Worm (Caenorhabditis elegans): ENCODE data around the gene Y94H6A.7.
"Not testable (repeated sequence)": the region's sequence is repeated elsewhere in the genome, so short reads cannot be mapped to it uniquely, and the experiment has no call there.

The Y94H6A.7 gene

DNA sequence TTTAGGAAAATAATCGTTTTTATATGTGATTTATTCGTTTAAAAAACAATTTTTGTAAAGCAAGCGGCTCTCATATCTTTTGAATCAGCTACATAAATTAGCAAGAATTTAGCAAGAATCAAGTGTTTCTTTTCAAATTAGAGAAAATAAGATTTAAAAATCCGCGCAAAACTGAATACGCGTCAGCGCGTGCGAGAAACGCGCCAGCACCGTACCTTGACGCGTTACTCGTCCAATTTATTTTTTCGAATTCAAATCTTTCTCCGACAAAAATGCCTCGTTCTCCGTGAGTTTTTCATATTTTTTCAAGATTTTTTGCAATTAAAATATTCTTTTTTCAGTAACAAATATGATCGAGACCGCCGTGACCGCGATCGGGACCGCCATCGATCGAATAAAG is 40.1 kb downstream of the Y94H6A.7 start, which contains the start of gene Y94H6A.3:
Gene Y94H6A.3 (plus strand): TSS at position 232 of the 400 bp plus-strand sequence.
- no peak for TF ChIP-seq unc-62 (GFP tag; optimal IDR thresholded peaks at IDR 0.05)

DNA sequence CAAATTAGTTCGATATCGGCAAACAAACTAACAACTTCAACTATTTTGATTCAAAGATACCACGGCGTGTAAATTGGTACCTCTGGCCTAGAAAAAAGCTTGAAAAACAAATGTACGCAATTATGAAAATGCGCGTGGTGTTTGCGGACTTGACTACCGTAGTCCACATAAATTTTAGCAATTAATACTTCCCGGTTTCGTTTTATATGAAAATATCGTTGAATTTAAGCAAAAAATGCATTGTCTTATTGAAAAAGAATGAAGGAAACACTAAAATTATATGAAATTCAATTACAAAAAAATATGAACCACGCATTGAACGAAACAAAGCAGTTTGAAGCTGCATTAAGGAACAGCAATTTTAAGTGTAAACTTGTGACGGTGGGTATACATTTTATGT is 41.5 kb downstream of the Y94H6A.7 start, which contains the start of gene gpx-4:
Gene gpx-4 (minus strand): TSS at position 101 of the 400 bp plus-strand sequence.
- not testable (repeated sequence) for TF ChIP-seq unc-62 (GFP tag; optimal IDR thresholded peaks at IDR 0.05)

DNA sequence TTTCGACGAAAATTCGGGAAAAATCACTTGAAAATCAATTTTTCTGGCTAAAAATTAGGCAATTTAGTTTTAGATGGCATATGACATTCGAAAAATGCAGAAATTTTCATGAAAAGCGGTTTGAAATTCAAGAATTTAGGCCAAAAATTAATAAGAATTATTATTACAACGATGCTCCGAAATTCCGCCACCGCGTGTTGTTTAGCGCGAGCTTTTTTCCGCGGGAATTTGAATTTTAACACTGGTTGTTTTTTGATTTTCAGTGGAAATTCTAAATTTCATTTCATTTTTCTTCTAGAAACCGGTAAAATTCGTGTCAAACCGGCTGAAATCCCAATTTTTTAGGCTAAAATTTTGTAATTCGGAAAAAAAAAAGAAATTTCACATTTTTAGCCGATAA is 45.7 kb downstream of the Y94H6A.7 start:
- no peak for TF ChIP-seq unc-62 (GFP tag; optimal IDR thresholded peaks at IDR 0.05)

DNA sequence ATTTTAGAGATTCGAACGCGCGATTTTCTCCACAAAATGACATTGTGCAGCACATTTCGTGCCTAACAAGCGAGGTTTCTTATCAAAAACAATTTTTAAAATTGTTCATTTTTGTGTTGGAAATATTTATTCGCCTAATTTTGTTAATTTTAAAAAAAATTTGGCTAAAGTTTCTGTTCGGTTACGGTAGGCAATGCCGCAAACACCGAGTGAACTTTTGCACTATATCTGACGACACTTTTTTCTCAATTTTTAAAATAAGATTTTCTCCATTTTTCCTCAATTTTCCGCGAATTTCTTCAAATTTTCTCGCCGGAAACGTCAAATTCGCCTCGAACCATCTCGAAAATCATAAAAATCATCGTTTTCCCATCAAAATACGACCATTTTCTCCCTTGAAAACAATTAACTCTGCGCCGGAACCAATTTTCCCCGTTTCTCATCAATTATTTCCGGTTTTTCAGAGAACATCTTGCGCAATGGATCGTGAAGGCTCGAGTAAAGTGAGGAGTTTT is 49.7 kb downstream of the Y94H6A.7 start, which contains the start of gene Y69A2AR.1:
Gene Y69A2AR.1 (plus strand): TSS at position 465 of the 515 bp plus-strand sequence.
- TF ChIP-seq unc-62 (GFP tag; optimal IDR thresholded peaks at IDR 0.05) = no peak

DNA sequence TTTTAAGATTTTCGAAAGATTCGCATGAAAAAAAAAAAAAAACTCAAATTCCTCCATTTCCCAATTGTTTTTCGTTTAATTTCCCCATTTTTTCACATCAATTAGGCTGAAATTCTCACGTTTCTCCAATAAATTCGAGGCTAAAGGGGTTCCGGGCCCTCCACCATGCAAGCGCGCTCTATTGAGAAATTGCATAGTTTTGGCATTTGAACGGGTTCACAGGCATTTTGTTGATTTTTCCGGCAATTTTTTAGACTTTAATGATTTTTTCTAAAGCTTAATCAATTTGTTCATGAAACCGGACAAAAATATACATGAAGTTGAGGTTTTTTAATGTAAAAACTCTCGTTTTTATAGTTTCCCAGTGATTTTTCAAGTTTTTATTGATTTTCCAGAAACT is 50.2 kb downstream of the Y94H6A.7 start:
- TF ChIP-seq unc-62 (GFP tag; optimal IDR thresholded peaks at IDR 0.05) = no peak

DNA sequence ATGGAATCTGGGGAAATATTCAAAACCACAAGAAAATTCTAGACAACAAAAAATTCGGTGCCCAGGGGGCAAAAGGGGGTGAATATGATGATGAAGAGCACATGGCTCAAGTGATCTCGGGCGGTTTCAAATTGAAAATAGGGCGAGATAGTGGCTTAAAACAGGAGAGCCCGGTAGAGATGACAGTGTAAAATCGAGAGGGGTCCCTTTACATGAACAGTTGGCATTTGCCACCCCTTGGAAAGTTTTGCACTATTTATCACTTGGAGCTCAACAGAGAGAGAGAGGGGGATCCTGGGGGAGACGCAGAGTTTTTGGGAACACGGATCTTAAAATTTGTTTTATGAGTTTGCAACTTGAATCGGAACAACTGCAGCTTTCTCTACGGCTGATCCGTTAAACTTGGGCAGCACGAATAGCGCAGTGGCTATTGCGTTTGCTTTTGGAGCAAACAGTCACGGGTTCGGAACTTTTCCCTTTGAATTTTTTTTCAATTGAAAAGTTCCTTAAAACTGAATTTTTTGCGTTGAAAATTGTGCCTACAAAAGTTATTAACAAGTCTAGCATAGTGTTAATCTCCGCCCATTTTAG is 50.9 kb downstream of the Y94H6A.7 start:
- TF ChIP-seq unc-62 (GFP tag; optimal IDR thresholded peaks at IDR 0.05) = no peak

DNA sequence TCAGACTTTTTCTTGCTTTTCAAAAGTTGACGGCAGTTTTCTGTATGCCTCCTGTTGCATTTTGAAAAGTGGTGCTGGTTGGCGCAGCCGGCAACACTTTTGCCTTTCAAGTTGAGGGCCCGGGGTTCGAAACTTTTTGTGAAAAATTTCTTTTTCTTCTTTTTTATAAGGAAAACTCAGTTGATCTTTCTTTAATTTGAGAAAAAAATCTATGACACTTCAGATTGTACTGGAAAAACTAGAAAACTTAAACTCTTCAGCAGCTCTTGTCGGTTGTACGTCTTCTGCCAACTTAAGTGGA is 51.5 kb downstream of the Y94H6A.7 start:
- no peak for TF ChIP-seq unc-62 (GFP tag; optimal IDR thresholded peaks at IDR 0.05)

DNA sequence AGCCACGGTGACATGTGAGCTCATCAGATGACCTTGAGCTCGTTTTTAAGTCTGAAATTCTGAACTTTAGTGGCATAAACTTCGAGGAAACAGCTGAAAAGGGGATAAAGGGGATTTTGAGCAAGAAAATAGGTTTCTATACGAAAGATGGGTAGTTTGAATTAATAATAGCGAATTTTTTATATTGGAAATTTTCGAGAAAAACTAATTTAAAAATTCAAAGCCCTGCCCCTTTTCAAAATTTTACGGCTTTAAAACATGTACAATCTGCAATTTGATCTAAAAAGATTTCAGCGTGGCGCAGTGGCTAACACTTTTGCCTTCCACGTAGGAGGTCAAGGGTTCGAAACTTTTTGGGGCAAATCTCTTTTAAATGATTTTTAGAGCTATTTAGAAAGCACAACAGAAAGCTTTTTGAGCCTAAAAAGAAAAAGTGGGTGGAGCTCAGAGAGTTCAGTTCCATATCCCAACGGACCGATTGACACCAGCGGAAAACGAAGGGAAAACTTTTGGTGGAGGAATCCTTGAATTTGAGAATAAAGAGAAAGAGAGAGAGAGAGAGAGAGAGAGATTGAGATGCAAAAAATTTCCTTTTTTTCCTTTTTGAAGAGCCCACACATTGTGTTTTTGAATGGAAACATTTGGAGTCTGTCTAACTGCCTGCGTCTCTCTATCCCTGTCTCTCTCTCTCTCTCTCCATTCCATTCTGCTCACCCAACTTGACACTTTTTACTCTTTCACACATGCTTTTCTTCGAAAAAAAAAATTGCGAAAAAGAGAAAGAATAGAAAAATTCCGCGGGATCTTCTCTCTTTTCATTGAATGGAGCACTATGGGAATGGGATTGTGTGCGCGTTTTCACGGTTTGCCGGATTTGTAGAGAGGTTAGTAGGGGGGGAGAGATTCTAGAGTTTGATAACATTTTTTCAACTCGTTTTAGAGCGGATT is 52.1 kb downstream of the Y94H6A.7 start, which contains the start of gene Y69A2AR.31:
Gene Y69A2AR.31 (minus strand): TSS at position 51 of the 948 bp plus-strand sequence.
- no peak for TF ChIP-seq unc-62 (GFP tag; optimal IDR thresholded peaks at IDR 0.05)
